Worm (Caenorhabditis elegans): ENCODE data around the gene Y38E10A.9.

Gene Y38E10A.9

DNA sequence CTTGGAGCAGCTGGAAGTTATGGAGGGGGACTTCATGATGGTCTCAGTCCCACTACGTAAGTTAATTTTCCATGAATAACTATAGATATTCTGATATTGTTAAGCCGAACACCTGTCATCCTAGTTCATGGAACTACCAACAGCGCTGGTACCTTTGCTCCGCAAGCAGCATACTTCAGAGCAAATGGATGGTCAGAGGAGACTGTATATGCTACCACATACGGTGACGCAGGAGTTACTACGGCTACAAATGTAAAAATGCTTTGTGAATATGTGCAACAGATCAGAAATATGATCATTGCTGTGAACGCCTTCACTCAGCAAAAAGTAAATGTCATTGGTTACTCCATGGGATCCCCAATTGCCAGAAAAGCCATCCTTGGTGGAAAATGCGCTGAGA, 2.6 kb upstream of the Y38E10A.9 start:
- TF ChIP-seq ztf-23 (GFP tag; IDR thresholded peaks at IDR 0.05) (no peak), ref-1 (GFP tag; conservative IDR thresholded peaks at IDR 0.05) (no peak), cog-1 (tag; optimal IDR thresholded peaks at IDR 0.05) (no peak), klf-2 (GFP tag; conservative IDR thresholded peaks at IDR 0.05) (no peak), T22C8.4 (GFP tag; IDR thresholded peaks at IDR 0.05) (no peak), flt-1 (GFP tag; IDR thresholded peaks at IDR 0.05) (no peak), ztf-29 (GFP tag; IDR thresholded peaks at IDR 0.05) (no peak), med-1 (GFP tag; optimal IDR thresholded peaks at IDR 0.05; ENCODE audit: insufficient read depth) (no peak), tab-1 (GFP tag; IDR thresholded peaks at IDR 0.05) (no peak)

DNA sequence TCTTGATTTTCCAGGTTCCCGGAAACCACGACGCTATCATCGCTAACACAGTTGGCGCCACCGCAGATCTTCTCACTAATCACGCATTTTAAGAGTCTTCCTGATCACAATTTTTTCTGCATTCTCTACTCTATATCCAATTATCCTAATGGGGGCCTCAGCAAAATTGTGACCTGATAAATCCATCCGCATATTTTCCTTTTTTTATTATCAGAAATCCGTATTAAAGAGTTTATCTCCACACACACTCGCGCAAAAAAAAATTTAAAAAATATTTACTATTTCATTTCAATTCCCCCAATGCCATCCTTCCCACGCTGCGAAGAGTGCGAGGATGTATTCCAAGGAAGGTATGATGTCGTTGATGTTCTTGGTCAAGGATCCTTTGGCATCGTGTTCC, 1.9 kb upstream of the Y38E10A.9 start, which contains the start of gene Y38E10A.8:
Gene Y38E10A.8 (plus strand): TSS at position 301 of the 400 bp plus-strand sequence.
- no peak for TF ChIP-seq med-1 (GFP tag; optimal IDR thresholded peaks at IDR 0.05; ENCODE audit: insufficient read depth)
- TF ChIP-seq ref-1 (GFP tag; conservative IDR thresholded peaks at IDR 0.05), result no peak

DNA sequence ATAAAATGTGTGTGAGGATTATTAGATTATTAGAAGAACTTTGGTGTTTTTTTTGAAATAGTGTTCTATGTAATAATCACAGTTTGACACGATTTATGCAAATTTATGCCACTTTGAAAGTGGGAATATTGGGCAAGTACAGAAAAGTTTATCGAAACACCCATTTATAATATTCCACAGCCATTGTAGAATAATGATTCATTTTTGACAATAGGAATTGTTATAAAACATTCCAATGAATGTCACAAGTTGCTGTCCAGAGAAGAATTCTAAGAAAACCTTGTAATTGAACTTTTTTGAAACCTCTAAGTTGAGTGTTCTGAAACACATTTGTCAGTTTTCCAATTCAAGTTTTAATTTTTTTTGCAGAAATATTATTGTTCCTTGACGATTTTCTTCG, 3.5 kb downstream of the Y38E10A.9 start, which contains the start of gene nspe-4:
Gene nspe-4 (plus strand): TSS at position 301 of the 400 bp plus-strand sequence.
- TF ChIP-seq ztf-29 (GFP tag; IDR thresholded peaks at IDR 0.05), result no peak
- no peak for TF ChIP-seq ztf-23 (GFP tag; IDR thresholded peaks at IDR 0.05)
- no peak for TF ChIP-seq ref-1 (GFP tag; conservative IDR thresholded peaks at IDR 0.05)
- no peak for TF ChIP-seq tab-1 (GFP tag; IDR thresholded peaks at IDR 0.05)
- no peak for TF ChIP-seq cog-1 (tag; optimal IDR thresholded peaks at IDR 0.05)
- no peak for TF ChIP-seq klf-2 (GFP tag; conservative IDR thresholded peaks at IDR 0.05)
- TF ChIP-seq med-1 (GFP tag; optimal IDR thresholded peaks at IDR 0.05; ENCODE audit: insufficient read depth), result no peak
- no peak for TF ChIP-seq T22C8.4 (GFP tag; IDR thresholded peaks at IDR 0.05)
- TF ChIP-seq flt-1 (GFP tag; IDR thresholded peaks at IDR 0.05), result no peak

DNA sequence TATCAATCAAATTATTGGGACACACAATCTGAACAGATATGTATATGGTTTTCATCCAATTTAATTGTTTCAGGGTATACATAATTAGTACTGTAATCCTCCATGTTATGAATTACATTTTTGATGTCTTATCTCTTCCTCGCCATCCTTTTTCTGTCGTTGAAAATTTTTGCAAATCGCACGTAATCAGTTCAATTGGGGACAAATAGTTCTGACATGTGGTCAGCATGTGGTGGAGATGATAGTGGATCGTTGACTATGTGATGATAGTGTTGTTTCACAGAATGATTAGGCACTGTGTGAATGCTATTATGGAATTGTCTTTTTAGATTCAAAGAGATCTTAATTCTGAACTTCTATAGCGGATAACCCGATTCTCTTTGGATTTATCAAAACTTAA, 6.7 kb downstream of the Y38E10A.9 start:
- TF ChIP-seq flt-1 (GFP tag; IDR thresholded peaks at IDR 0.05), result no peak
- TF ChIP-seq med-1 (GFP tag; optimal IDR thresholded peaks at IDR 0.05; ENCODE audit: insufficient read depth), result no peak
- no peak for TF ChIP-seq cog-1 (tag; optimal IDR thresholded peaks at IDR 0.05)

DNA sequence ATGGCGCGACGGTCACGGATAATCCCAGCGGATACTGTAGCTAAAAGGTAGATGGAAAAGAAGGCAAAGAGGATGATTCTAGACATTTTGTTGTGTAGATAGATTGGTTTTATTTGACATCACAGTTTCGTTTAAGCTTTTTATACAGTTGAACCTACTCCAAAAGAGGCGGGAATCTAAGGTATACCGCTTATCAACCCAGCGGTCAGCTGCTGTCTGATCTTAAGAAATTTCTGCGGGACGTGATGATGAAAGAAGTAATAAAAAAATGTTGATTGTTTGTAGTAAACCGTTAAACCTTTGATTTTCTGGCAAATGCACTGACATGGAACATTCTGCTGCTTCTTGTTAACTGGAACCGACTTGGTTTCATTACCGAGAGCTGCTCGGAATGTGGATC, 7.3 kb downstream of the Y38E10A.9 start, which contains the start of gene nspe-6:
Gene nspe-6 (minus strand): TSS at position 101 of the 400 bp plus-strand sequence.
- TF ChIP-seq flt-1 (GFP tag; IDR thresholded peaks at IDR 0.05) (no peak), T22C8.4 (GFP tag; IDR thresholded peaks at IDR 0.05) (no peak), ref-1 (GFP tag; conservative IDR thresholded peaks at IDR 0.05) (no peak), med-1 (GFP tag; optimal IDR thresholded peaks at IDR 0.05; ENCODE audit: insufficient read depth) (no peak), klf-2 (GFP tag; conservative IDR thresholded peaks at IDR 0.05) (no peak), cog-1 (tag; optimal IDR thresholded peaks at IDR 0.05) (no peak), ztf-23 (GFP tag; IDR thresholded peaks at IDR 0.05) (no peak), tab-1 (GFP tag; IDR thresholded peaks at IDR 0.05) (no peak), ztf-29 (GFP tag; IDR thresholded peaks at IDR 0.05) (no peak)

DNA sequence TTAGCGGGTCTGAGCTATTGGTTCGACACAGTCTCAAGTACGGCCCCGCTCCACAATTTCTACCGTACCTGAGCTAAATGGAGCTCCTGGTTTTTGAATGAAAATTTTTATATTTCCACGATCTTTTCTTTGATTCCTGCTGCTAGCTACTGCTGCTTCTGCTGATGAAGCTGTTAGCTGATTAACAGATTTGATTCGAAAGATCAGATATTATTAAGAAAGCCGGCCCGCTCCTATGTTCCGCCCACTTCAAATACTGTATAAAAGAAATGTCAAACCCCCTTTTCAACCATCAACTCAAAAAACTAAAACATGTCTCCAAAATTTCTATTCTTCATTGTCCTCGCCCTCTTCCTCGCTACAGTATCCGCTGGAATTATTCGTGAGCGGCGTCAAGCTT, 8.8 kb downstream of the Y38E10A.9 start, which contains the start of gene nspe-3:
Gene nspe-3 (plus strand): TSS at position 301 of the 400 bp plus-strand sequence.
- no peak for TF ChIP-seq T22C8.4 (GFP tag; IDR thresholded peaks at IDR 0.05)
- no peak for TF ChIP-seq klf-2 (GFP tag; conservative IDR thresholded peaks at IDR 0.05)
- no peak for TF ChIP-seq cog-1 (tag; optimal IDR thresholded peaks at IDR 0.05)
- TF ChIP-seq med-1 (GFP tag; optimal IDR thresholded peaks at IDR 0.05; ENCODE audit: insufficient read depth), result no peak
- no peak for TF ChIP-seq flt-1 (GFP tag; IDR thresholded peaks at IDR 0.05)
- no peak for TF ChIP-seq ref-1 (GFP tag; conservative IDR thresholded peaks at IDR 0.05)
- no peak for TF ChIP-seq tab-1 (GFP tag; IDR thresholded peaks at IDR 0.05)
- no peak for TF ChIP-seq ztf-29 (GFP tag; IDR thresholded peaks at IDR 0.05)
- TF ChIP-seq ztf-23 (GFP tag; IDR thresholded peaks at IDR 0.05), result no peak

DNA sequence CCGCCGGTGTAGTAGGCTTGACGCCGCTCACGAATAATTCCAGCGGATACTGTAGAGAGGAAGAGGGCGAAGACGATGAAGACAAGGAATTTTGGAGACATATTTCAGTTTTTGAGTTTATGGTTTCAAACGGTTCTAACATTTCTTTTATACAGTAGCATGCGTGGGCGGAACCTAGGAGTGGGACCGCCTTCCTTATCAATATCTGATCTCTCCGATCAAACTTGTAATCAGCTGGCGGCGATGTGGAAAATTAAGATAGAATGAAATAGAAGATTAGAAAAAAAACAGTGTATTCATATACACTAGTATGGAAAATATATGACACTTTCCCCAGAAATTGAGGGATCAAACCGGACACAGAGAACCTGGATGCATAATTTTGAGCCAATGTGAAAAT, 10.5 kb downstream of the Y38E10A.9 start, which contains the start of gene nspe-2:
Gene nspe-2 (minus strand): TSS at position 101 of the 400 bp plus-strand sequence.
- TF ChIP-seq ztf-23 (GFP tag; IDR thresholded peaks at IDR 0.05) (no peak), klf-2 (GFP tag; conservative IDR thresholded peaks at IDR 0.05) (no peak), med-1 (GFP tag; optimal IDR thresholded peaks at IDR 0.05; ENCODE audit: insufficient read depth) (no peak), flt-1 (GFP tag; IDR thresholded peaks at IDR 0.05) (no peak), tab-1 (GFP tag; IDR thresholded peaks at IDR 0.05) (no peak), cog-1 (tag; optimal IDR thresholded peaks at IDR 0.05) (no peak), T22C8.4 (GFP tag; IDR thresholded peaks at IDR 0.05) (no peak), ref-1 (GFP tag; conservative IDR thresholded peaks at IDR 0.05) (no peak), ztf-29 (GFP tag; IDR thresholded peaks at IDR 0.05) (no peak)

DNA sequence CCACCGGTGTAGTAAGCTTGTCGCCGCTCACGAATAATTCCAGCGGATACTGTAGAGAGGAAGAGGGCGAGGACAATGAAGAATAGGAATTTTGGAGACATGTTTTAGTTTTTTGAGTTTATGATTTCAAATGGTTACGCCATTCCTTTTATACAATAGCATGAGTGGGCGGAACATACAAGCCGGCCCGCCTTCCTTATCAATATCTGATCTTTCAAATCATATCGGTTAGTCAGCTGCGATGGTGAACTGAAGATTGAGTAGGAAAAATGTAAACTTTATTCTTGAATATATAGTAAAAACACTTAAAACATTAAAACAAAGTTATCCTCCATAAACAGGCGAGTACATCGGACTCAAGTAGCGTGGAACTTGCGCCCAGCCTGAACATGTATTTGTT, 12.0 kb downstream of the Y38E10A.9 start, which contains the start of gene nspe-1:
Gene nspe-1 (minus strand): TSS at position 101 of the 400 bp plus-strand sequence.
- TF ChIP-seq ztf-29 (GFP tag; IDR thresholded peaks at IDR 0.05), result no peak
- no peak for TF ChIP-seq flt-1 (GFP tag; IDR thresholded peaks at IDR 0.05)
- TF ChIP-seq ztf-23 (GFP tag; IDR thresholded peaks at IDR 0.05), result no peak
- TF ChIP-seq tab-1 (GFP tag; IDR thresholded peaks at IDR 0.05), result no peak
- TF ChIP-seq T22C8.4 (GFP tag; IDR thresholded peaks at IDR 0.05), result no peak
- no peak for TF ChIP-seq klf-2 (GFP tag; conservative IDR thresholded peaks at IDR 0.05)
- TF ChIP-seq ref-1 (GFP tag; conservative IDR thresholded peaks at IDR 0.05), result no peak
- TF ChIP-seq med-1 (GFP tag; optimal IDR thresholded peaks at IDR 0.05; ENCODE audit: insufficient read depth), result no peak
- no peak for TF ChIP-seq cog-1 (tag; optimal IDR thresholded peaks at IDR 0.05)

DNA sequence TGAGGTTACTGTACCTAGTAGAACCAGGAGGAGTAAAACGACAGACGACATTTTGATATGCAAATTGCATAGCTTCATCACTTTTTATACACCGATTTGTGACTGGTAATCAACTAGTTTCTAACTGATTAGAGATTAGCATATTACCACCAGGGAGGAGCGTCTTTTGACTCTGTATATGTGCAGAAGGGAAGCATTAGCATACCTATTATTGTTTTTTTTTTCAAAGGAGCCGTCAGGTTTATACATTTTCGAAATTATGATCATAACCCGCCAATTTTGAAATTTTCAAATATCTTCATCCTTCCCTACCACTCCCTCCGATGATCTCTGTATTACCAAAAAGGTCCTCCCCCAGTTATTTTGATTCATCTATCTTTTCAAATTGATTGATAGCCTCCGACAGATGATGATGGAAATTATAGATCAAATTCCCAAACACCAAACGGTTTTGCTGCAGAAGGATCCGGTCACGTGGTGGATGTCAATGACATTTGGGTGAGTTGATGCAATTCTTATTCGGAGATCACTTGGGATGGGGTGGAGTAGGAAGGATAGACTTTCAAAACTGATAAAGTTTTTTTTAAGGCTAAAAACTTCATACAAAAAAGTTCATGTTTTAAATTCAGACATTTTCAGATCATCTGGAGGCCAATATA, 13.3 kb downstream of the Y38E10A.9 start, which contains the start of gene nspe-8:
Gene nspe-8 (minus strand): TSS at position 51 of the 659 bp plus-strand sequence.
- TF ChIP-seq flt-1 (GFP tag; IDR thresholded peaks at IDR 0.05) (no peak), med-1 (GFP tag; optimal IDR thresholded peaks at IDR 0.05; ENCODE audit: insufficient read depth) (no peak), ztf-29 (GFP tag; IDR thresholded peaks at IDR 0.05) (no peak), T22C8.4 (GFP tag; IDR thresholded peaks at IDR 0.05) (no peak), cog-1 (tag; optimal IDR thresholded peaks at IDR 0.05) (no peak)

DNA sequence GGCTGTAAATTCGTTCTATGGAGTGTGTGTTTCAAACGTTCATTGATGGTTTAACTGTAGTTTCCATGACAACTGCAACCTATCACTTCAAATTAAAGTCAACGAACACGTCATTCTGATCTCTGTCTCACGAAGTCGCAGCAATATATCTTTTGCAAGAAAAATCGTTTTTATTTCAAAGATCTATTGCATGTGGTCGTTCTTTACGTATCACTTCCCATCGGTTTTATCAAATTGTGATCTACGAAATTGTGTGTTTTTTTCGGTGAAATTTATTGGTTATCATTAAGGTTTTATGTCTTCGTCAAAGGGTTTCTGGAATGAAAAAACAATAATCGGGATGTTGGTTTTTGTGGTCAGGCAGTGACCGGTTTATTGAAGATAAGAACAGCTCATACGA, 14.1 kb downstream of the Y38E10A.9 start:
- no peak for TF ChIP-seq T22C8.4 (GFP tag; IDR thresholded peaks at IDR 0.05)
- no peak for TF ChIP-seq med-1 (GFP tag; optimal IDR thresholded peaks at IDR 0.05; ENCODE audit: insufficient read depth)

All from whole organism, midembryonic.